Fruit fly (Drosophila melanogaster) Kc167 (cell line): ENCODE data around the gene HP1c.

Experiments
- Myc ChIP-seq: fragments of >200 bp; optimal IDR thresholded peaks from 2 replicates; lab custom pipeline; 2017; ENCODE audit warnings: missing external identifiers
- h ChIP-seq: fragments of >200 bp; optimal IDR thresholded peaks from 3 replicates; lab custom pipeline; 2018; ENCODE audit warnings: missing external identifiers
- insv ChIP-seq: fragments of >200 bp; optimal IDR thresholded peaks from 3 replicates; lab custom pipeline; 2018; ENCODE audit warnings: missing external identifiers
- psq ChIP-seq: fragments of >200 bp; optimal IDR thresholded peaks from 2 replicates; lab custom pipeline; 2017; ENCODE audit warnings: missing external identifiers

dm6 chr3R:22724149-22724973 is 21.1 kb upstream of the HP1c start, which contains the start of gene Irp-1A:
- TF ChIP-seq psq = no peak
- TF ChIP-seq Myc (lab: Kevin White, UChicago) = no peak
- TF ChIP-seq h = no peak
- no peak for TF ChIP-seq insv (lab: Kevin White, UChicago)
